Fruit fly (Drosophila melanogaster): Measurements from ENCODE around the gene CG8138.

- TF ChIP-seq CG15710 (tag; optimal IDR thresholded peaks at IDR 0.05) (no peak), CG17806 (tag; optimal IDR thresholded peaks at IDR 0.05) (no peak), rn (GFP tag; IDR thresholded peaks at IDR 0.05) (no peak), CG14655 (GFP tag; optimal IDR thresholded peaks at IDR 0.05) (no peak), CG12605 (GFP tag; IDR thresholded peaks at IDR 0.05) (no peak), CG9948 (tag; optimal IDR thresholded peaks at IDR 0.05) (no peak), Ets98B (GFP tag; IDR thresholded peaks at IDR 0.05) (no peak)
Observed at dm6 chr3R:13138120-13138519, 43.0 kb upstream of the CG8138 start.

All from whole organism, pupa.